Worm (Caenorhabditis elegans) whole organism, L4 larva: ENCODE measurements around the gene srv-12.

Experiments used
- F26F4.8 ChIP-seq: fragments of 200-800 bp; sonication (Bioruptor generic); conservative IDR thresholded peaks from 2 replicates; pipeline ENCODE4 v1.3.6; 2022; ENCODE audit warnings: missing genetic modification characterization, missing compliant biosample characterization
- F44E2.7 ChIP-seq: fragments of 200-800 bp; sonication (Bioruptor generic); IDR thresholded peaks from 2 replicates; pipeline ENCODE4 v2.1.2; 2022; ENCODE audit warnings: missing genetic modification characterization, missing compliant biosample characterization
- T26A8.4 ChIP-seq: fragments of 200-800 bp; sonication (Bioruptor generic); IDR thresholded peaks from 2 replicates; pipeline ENCODE4 v1.3.6; 2022; ENCODE audit warnings: missing genetic modification characterization, missing compliant biosample characterization
- aha-1 ChIP-seq: fragments of 150-350 bp; peaks from one replicate; lab custom pipeline; 2014; ENCODE audit warnings: missing biosample characterization, missing genetic modification characterization
- aly-2 ChIP-seq: sonication (generic microtip); optimal IDR thresholded peaks from 2 replicates; lab custom pipeline; 2018; ENCODE audit warnings: missing biosample characterization, missing genetic modification characterization
- ama-1 ChIP-seq: fragments of 150-350 bp; optimal IDR thresholded peaks from 2 replicates; lab custom pipeline; 2014; ENCODE audit warnings: inconsistent platforms, mixed read lengths
- arid-1 ChIP-seq: fragments of 200-800 bp; sonication (Bioruptor generic); conservative IDR thresholded peaks from 2 replicates; pipeline ENCODE4 v1.3.6; 2022; ENCODE audit warnings: missing genetic modification reagents, missing genetic modification characterization, missing compliant biosample characterization
- ceh-20 ChIP-seq: fragments of 200-800 bp; sonication (Bioruptor generic); IDR thresholded peaks from 2 replicates; pipeline ENCODE4 v1.3.6; 2022; ENCODE audit warnings: missing genetic modification reagents, missing genetic modification characterization, missing compliant biosample characterization
- ctbp-1 ChIP-seq: fragments of 200-800 bp; sonication (Bioruptor generic); IDR thresholded peaks from 2 replicates; pipeline ENCODE4 v1.3.6; 2022; ENCODE audit warnings: missing genetic modification reagents, missing genetic modification characterization, missing compliant biosample characterization
- daf-19 ChIP-seq: fragments of 200-800 bp; sonication (Bioruptor generic); conservative IDR thresholded peaks from 2 replicates; pipeline ENCODE4 v1.3.6; 2022; ENCODE audit warnings: missing genetic modification characterization, missing compliant biosample characterization
- daf-8 ChIP-seq: fragments of 200-800 bp; sonication (Bioruptor generic); IDR thresholded peaks from 2 replicates; pipeline ENCODE4 v1.3.6; 2022; ENCODE audit warnings: missing genetic modification characterization, missing compliant biosample characterization
- dmd-6 ChIP-seq: fragments of 200-800 bp; sonication (Bioruptor generic); IDR thresholded peaks from 2 replicates; pipeline ENCODE4 v1.3.6; 2022; ENCODE audit warnings: missing genetic modification reagents, missing genetic modification characterization, missing compliant biosample characterization
- dmd-8 ChIP-seq: fragments of 200-800 bp; sonication (Bioruptor generic); IDR thresholded peaks from 2 replicates; pipeline ENCODE4 v1.3.6; 2022; ENCODE audit warnings: missing genetic modification characterization, missing compliant biosample characterization
- dmd-9 ChIP-seq: fragments of 200-800 bp; sonication (Bioruptor generic); IDR thresholded peaks from 2 replicates; pipeline ENCODE4 v1.3.6; 2022; ENCODE audit warnings: missing genetic modification reagents, missing genetic modification characterization, missing compliant biosample characterization
- duxl-1 ChIP-seq: sonication (generic microtip); optimal IDR thresholded peaks from 2 replicates; lab custom pipeline; 2016; ENCODE audit warnings: mild to moderate bottlenecking, missing genetic modification characterization, moderate library complexity, missing compliant biosample characterization; ENCODE audit not compliant: poor library complexity
- egl-27 ChIP-seq: sonication (generic microtip); optimal IDR thresholded peaks from 3 replicates; lab custom pipeline; 2017; ENCODE audit warnings: missing biosample characterization, missing genetic modification reagents, missing genetic modification characterization
- fos-1 ChIP-seq: fragments of 150-350 bp; optimal IDR thresholded peaks from 2 replicates; lab custom pipeline; 2014; ENCODE audit warnings: missing biosample characterization, missing genetic modification characterization
- hif-1 ChIP-seq, 2 experiments: sonication (generic microtip); optimal IDR thresholded peaks; 2 replicates each; lab custom pipeline; 2016 to 2017; ENCODE audit warnings: missing compliant biosample characterization in 2 of 2, missing genetic modification characterization in 2 of 2, missing genetic modification reagents in 2 of 2, missing genotype in 2 of 2, mild to moderate bottlenecking in 1 of 2
- hlh-11 ChIP-seq: fragments of 200-800 bp; sonication (Bioruptor generic); optimal IDR thresholded peaks from 2 replicates; lab custom pipeline; 2018; ENCODE audit warnings: mild to moderate bottlenecking, missing genetic modification characterization, missing compliant biosample characterization
- hlh-30 ChIP-seq: sonication (generic microtip); optimal IDR thresholded peaks from 2 replicates; lab custom pipeline; 2017; ENCODE audit warnings: antibody characterized with exemption, mild to moderate bottlenecking, missing genetic modification characterization, missing compliant biosample characterization; ENCODE audit not compliant: insufficient read depth
- lin-38 ChIP-seq: fragments of 200-800 bp; sonication (Bioruptor generic); IDR thresholded peaks from 2 replicates; pipeline ENCODE4 v1.3.6; 2022; ENCODE audit warnings: missing genetic modification reagents, missing genetic modification characterization, missing compliant biosample characterization
- lir-3 ChIP-seq: sonication (generic microtip); optimal IDR thresholded peaks from 2 replicates; lab custom pipeline; 2016; ENCODE audit warnings: mild to moderate bottlenecking, missing genetic modification characterization, missing compliant biosample characterization
- lsy-2 ChIP-seq, 2 experiments: fragments of 150-350 bp in 1 of 2; sonication (generic microtip) in 1 of 2; optimal IDR thresholded peaks; 2 replicates each; lab custom pipeline; 2014 to 2017; ENCODE audit warnings: missing biosample characterization in 2 of 2, missing genetic modification characterization in 2 of 2
- mdl-1 ChIP-seq, 2 experiments: fragments of 150-350 bp in 1 of 2; sonication (generic microtip) in 1 of 2; optimal IDR thresholded peaks; 2 replicates each; lab custom pipeline; 2014 to 2017; ENCODE audit warnings: missing biosample characterization in 2 of 2, missing genetic modification characterization in 2 of 2
- mep-1 ChIP-seq: fragments of 150-350 bp; sonication (generic microtip); optimal IDR thresholded peaks from 3 replicates; lab custom pipeline; 2014; ENCODE audit warnings: missing biosample characterization, missing genetic modification characterization
- nhr-10 ChIP-seq: fragments of 150-350 bp; optimal IDR thresholded peaks from 2 replicates; lab custom pipeline; 2014; ENCODE audit warnings: missing biosample characterization, missing genetic modification characterization
- nhr-102 ChIP-seq: sonication (generic microtip); optimal IDR thresholded peaks from 2 replicates; lab custom pipeline; 2016; ENCODE audit warnings: mild to moderate bottlenecking, missing genetic modification characterization, moderate library complexity, missing compliant biosample characterization
- nhr-11 ChIP-seq: fragments of 150-350 bp; optimal IDR thresholded peaks from 2 replicates; lab custom pipeline; 2014; ENCODE audit warnings: missing biosample characterization, missing genetic modification characterization
- nhr-25 ChIP-seq: sonication (generic microtip); optimal IDR thresholded peaks from 2 replicates; lab custom pipeline; 2017; ENCODE audit warnings: missing genetic modification characterization, mild to moderate bottlenecking, missing compliant biosample characterization, antibody characterized with exemption, moderate library complexity, borderline replicate concordance; ENCODE audit not compliant: insufficient read depth
- nhr-77 ChIP-seq: fragments of 150-350 bp; optimal IDR thresholded peaks from 2 replicates; lab custom pipeline; 2014; ENCODE audit warnings: missing biosample characterization, missing genetic modification characterization
- sdz-12 ChIP-seq: fragments of 200-800 bp; sonication (Bioruptor generic); optimal IDR thresholded peaks from 2 replicates; lab custom pipeline; 2018; ENCODE audit warnings: mild to moderate bottlenecking, missing genetic modification characterization, missing compliant biosample characterization
- snpc-4 ChIP-seq: fragments of 150-350 bp; optimal IDR thresholded peaks from 2 replicates; lab custom pipeline; 2014; ENCODE audit warnings: missing biosample characterization, missing genetic modification characterization
- spr-1 ChIP-seq: sonication (generic microtip); optimal IDR thresholded peaks from 2 replicates; lab custom pipeline; 2016; ENCODE audit warnings: mild to moderate bottlenecking, missing genetic modification characterization, missing compliant biosample characterization
- tra-1 ChIP-seq: fragments of 200-800 bp; sonication (Bioruptor generic); IDR thresholded peaks from 2 replicates; pipeline ENCODE4 v1.3.6; 2022; ENCODE audit warnings: missing genetic modification reagents, missing genetic modification characterization, missing compliant biosample characterization
- unc-62 ChIP-seq, 3 experiments: fragments of 150-350 bp in 1 of 3; sonication (generic microtip); optimal IDR thresholded peaks in 2 of 3; peaks in 1 of 3; 1 replicate in 1 of 3; 2 replicates in 2 of 3; lab custom pipeline; 2014 to 2017; ENCODE audit warnings: missing biosample characterization in 3 of 3, missing genetic modification characterization in 3 of 3, missing genetic modification reagents in 3 of 3, missing genotype in 1 of 3
- vab-7 ChIP-seq: fragments of 200-800 bp; sonication (Bioruptor generic); IDR thresholded peaks from 2 replicates; pipeline ENCODE4 v1.3.6; 2022; ENCODE audit warnings: missing genetic modification reagents, missing genetic modification characterization, missing compliant biosample characterization
- zfp-2 ChIP-seq: sonication (generic microtip); optimal IDR thresholded peaks from 2 replicates; lab custom pipeline; 2016; ENCODE audit warnings: mild to moderate bottlenecking, missing genetic modification characterization, missing compliant biosample characterization
- zfp-3 ChIP-seq: fragments of 200-800 bp; sonication (Bioruptor generic); conservative IDR thresholded peaks from 2 replicates; pipeline ENCODE4 v1.3.6; 2022; ENCODE audit warnings: missing genetic modification reagents, missing genetic modification characterization, missing compliant biosample characterization
- zip-11 ChIP-seq: fragments of 200-800 bp; sonication (Bioruptor generic); IDR thresholded peaks from 2 replicates; pipeline ENCODE4 v1.3.6; 2022; ENCODE audit warnings: missing genetic modification characterization, missing compliant biosample characterization
- ztf-11 ChIP-seq: fragments of 150-350 bp; optimal IDR thresholded peaks from 2 replicates; lab custom pipeline; 2014; ENCODE audit warnings: missing biosample characterization, missing genetic modification characterization

srv-12 gene

DNA sequence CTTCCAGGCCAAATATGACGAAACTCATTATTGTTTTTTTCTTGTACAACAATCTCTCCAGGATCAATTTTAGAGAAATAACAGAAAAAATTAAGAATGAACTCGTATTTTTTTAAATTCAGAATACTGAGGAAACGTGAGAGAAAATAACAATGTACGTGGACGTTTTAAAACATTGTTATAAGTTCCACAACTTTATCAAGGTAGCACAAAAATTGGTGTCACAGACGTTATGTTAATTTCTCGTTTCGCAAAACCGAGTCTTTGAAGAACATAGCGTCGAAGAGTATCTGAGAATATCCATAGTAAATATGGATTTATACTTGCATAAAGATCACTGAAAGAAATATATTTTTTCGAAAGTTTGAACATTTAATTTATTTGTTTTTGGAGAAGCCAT, 2.4 kb downstream of the srv-12 start, which contains the start of gene T04B2.8:
Gene T04B2.8 (minus strand): TSS at position 101 of the 400 bp plus-strand sequence.
- TF ChIP-seq nhr-10 (tag; lab: Kevin White, UChicago), result no peak
- no peak for TF ChIP-seq snpc-4 (tag; lab: Kevin White, UChicago)
- TF ChIP-seq ztf-11 (tag; lab: Kevin White, UChicago), result no peak
- TF ChIP-seq aha-1 (tag; lab: Kevin White, UChicago), result no peak
- TF ChIP-seq F26F4.8 (GFP tag; lab: Robert Waterston, UW), result no peak
- TF ChIP-seq fos-1 (tag; lab: Kevin White, UChicago), result no peak
- TF ChIP-seq hlh-11 (tag; lab: Kevin White, UChicago), result no peak
- TF ChIP-seq duxl-1, result no peak
- no peak for TF ChIP-seq zip-11 (GFP tag; lab: Robert Waterston, UW)
- no peak for TF ChIP-seq nhr-11 (tag; lab: Kevin White, UChicago)
- TF ChIP-seq T26A8.4 (GFP tag; lab: Robert Waterston, UW), result no peak
- no peak for TF ChIP-seq hif-1 (tag; optimal IDR thresholded peaks at IDR 0.05; lab: Kevin White, UChicago)
- TF ChIP-seq lir-3 (tag; lab: Kevin White, UChicago), result no peak
- no peak for TF ChIP-seq ceh-20 (GFP tag; lab: Robert Waterston, UW)
- TF ChIP-seq spr-1 (tag; lab: Kevin White, UChicago), result no peak
- no peak for TF ChIP-seq lin-38
- TF ChIP-seq nhr-102 (tag; lab: Kevin White, UChicago), result no peak
- no peak for TF ChIP-seq nhr-77 (tag; lab: Kevin White, UChicago)
- TF ChIP-seq zfp-2, result no peak
- TF ChIP-seq tra-1 (GFP tag; lab: Robert Waterston, UW), result no peak

- TF ChIP-seq aha-1 (tag; lab: Kevin White, UChicago) (no peak), nhr-11 (tag; lab: Kevin White, UChicago) (peak; percentile 54), lin-38 (no peak), daf-19 (GFP tag; lab: Robert Waterston, UW) (no peak)
Observed at ce11 chrIV:10048268-10048667, 5.2 kb downstream of the srv-12 start.

- TF ChIP-seq mep-1 (tag; lab: Kevin White, UChicago) (no peak), lir-3 (tag; lab: Kevin White, UChicago) (no peak), dmd-6 (no peak), daf-8 (GFP tag; lab: Robert Waterston, UW) (no peak), aly-2 (no peak), ctbp-1 (no peak), dmd-8 (no peak), mdl-1 (tag; optimal IDR thresholded peaks at IDR 0.05; lab: Kevin White, UChicago) (no peak), sdz-12 (no peak), ama-1 (lab: Kevin White, UChicago) (no peak), hlh-30 (tag; lab: Kevin White, UChicago) (no peak), egl-27 (no peak), lsy-2 (tag; optimal IDR thresholded peaks at IDR 0.05; lab: Kevin White, UChicago) (no peak), vab-7 (GFP tag; lab: Robert Waterston, UW) (no peak), zfp-3 (no peak), dmd-9 (GFP tag; lab: Robert Waterston, UW) (no peak), unc-62 (GFP tag; optimal IDR thresholded peaks at IDR 0.05 in 1 of 2; lab: Kevin White, UChicago) (no peak), unc-62 (tag; optimal IDR thresholded peaks at IDR 0.05; lab: Kevin White, UChicago) (no peak), F44E2.7 (GFP tag; lab: Robert Waterston, UW) (no peak), nhr-25 (tag; lab: Kevin White, UChicago) (no peak), arid-1 (no peak)
Observed at ce11 chrIV:10047108-10047507, 6.3 kb downstream of the srv-12 start, which contains the start of gene T04B2.3. T04B2.3 (plus strand) TSS chrIV:10047408.
